In genomic region chr3R:23284256-23284655, dm6 we compare ENCODE assay signal across 1 fruit fly cellular context.
TF ChIP-seq lines count a peak whose summit lies in the region.

No protein-coding gene starts in this region.

TF ChIP-seq in whole organism, embryonic, 481 proteins besides CTCF, POLR2A, EP300 and RAD21 (continued from another document):
- TF ChIP-seq CG2116 (GFP tag; optimal IDR thresholded peaks at IDR 0.05; lab: Kevin White, UChicago) (no peak), CkIIα-i1 (GFP tag; IDR thresholded peaks at IDR 0.05; lab: Robert Waterston, UW) (no peak), B-H1 (GFP tag; IDR thresholded peaks at IDR 0.05; lab: Robert Waterston, UW) (no peak), CG10462 (GFP tag; optimal IDR thresholded peaks at IDR 0.05; lab: Kevin White, UChicago) (no peak), lab (GFP tag; optimal IDR thresholded peaks at IDR 0.05; lab: Kevin White, UChicago) (peak; percentile 68), CG14965 (GFP tag; optimal IDR thresholded peaks at IDR 0.05; lab: Kevin White, UChicago; ENCODE audit: borderline replicate concordance) (no peak), CG11696 (GFP tag; IDR thresholded peaks at IDR 0.05; lab: Robert Waterston, UW) (no peak), cwo (GFP tag; optimal IDR thresholded peaks at IDR 0.05; lab: Kevin White, UChicago) (peak; percentile 35), CG18599 (GFP tag; optimal IDR thresholded peaks at IDR 0.05; lab: Kevin White, UChicago) (peak; percentile 57), CG17802 (tag; optimal IDR thresholded peaks at IDR 0.05; lab: Kevin White, UChicago) (no peak), dmrt11E (tag; optimal IDR thresholded peaks at IDR 0.05; lab: Kevin White, UChicago) (no peak), ERR (GFP tag; optimal IDR thresholded peaks at IDR 0.05; lab: Kevin White, UChicago) (no peak), CG6175 (GFP tag; IDR thresholded peaks at IDR 0.05; lab: Robert Waterston, UW) (no peak), H15 (GFP tag; IDR thresholded peaks at IDR 0.05; lab: Robert Waterston, UW) (no peak), Dll (GFP tag; IDR thresholded peaks at IDR 0.05; lab: Robert Waterston, UW; ENCODE audit: partially characterized antibody) (no peak), p53 (GFP tag; optimal IDR thresholded peaks at IDR 0.05; lab: Kevin White, UChicago) (no peak), CG13296 (GFP tag; optimal IDR thresholded peaks at IDR 0.05; lab: Kevin White, UChicago) (peak; percentile 80), CG6854 (GFP tag; optimal IDR thresholded peaks at IDR 0.05; lab: Kevin White, UChicago) (peak; percentile 36), CG15269 (tag; optimal IDR thresholded peaks at IDR 0.05; lab: Kevin White, UChicago) (no peak), pan (optimal IDR thresholded peaks at IDR 0.05; lab: Kevin White, UChicago) (no peak), pan (GFP tag; optimal IDR thresholded peaks at IDR 0.05 in 1 of 2, IDR thresholded peaks at IDR 0.05 in 1 of 2) (peak in 1 of 2 experiments; percentile 40), abd-A (tag; optimal IDR thresholded peaks at IDR 0.05; lab: Kevin White, UChicago) (no peak), CG10565 (GFP tag; optimal IDR thresholded peaks at IDR 0.05; lab: Kevin White, UChicago) (no peak), Abd-B (GFP tag; optimal IDR thresholded peaks at IDR 0.05; lab: Kevin White, UChicago) (no peak), ase (GFP tag; IDR thresholded peaks at IDR 0.05; lab: Robert Waterston, UW) (no peak), CG17829 (tag; optimal IDR thresholded peaks at IDR 0.05; lab: Kevin White, UChicago) (no peak), bab2 (GFP tag; optimal IDR thresholded peaks at IDR 0.05; lab: Kevin White, UChicago) (no peak), Gsc (GFP tag; IDR thresholded peaks at IDR 0.05; lab: Robert Waterston, UW) (no peak), h (optimal IDR thresholded peaks at IDR 0.05; lab: Kevin White, UChicago) (no peak), HmgZ (tag; optimal IDR thresholded peaks at IDR 0.05; lab: Kevin White, UChicago) (peak; percentile 37), CG4328 (GFP tag; optimal IDR thresholded peaks at IDR 0.05; lab: Kevin White, UChicago) (peak; percentile 10), kah (GFP tag; optimal IDR thresholded peaks at IDR 0.05; lab: Kevin White, UChicago) (peak; percentile 8), CG4360 (GFP tag; IDR thresholded peaks at IDR 0.05; lab: Robert Waterston, UW) (no peak), Mrtf (GFP tag; IDR thresholded peaks at IDR 0.05; lab: Robert Waterston, UW) (no peak), sc (optimal IDR thresholded peaks at IDR 0.05; lab: Kevin White, UChicago) (no peak), sc (GFP tag; optimal IDR thresholded peaks at IDR 0.05; lab: Kevin White, UChicago) (no peak), Sox102F (GFP tag; optimal IDR thresholded peaks at IDR 0.05; lab: Kevin White, UChicago) (no peak), CG31224 (GFP tag; IDR thresholded peaks at IDR 0.05; lab: Robert Waterston, UW) (no peak), unpg (GFP tag; optimal IDR thresholded peaks at IDR 0.05; lab: Kevin White, UChicago) (peak; percentile 41), NfI (GFP tag; optimal IDR thresholded peaks at IDR 0.05; lab: Kevin White, UChicago) (peak; percentile 27), CG12942 (GFP tag; optimal IDR thresholded peaks at IDR 0.05; lab: Kevin White, UChicago) (no peak), CG15514 (GFP tag; optimal IDR thresholded peaks at IDR 0.05; lab: Kevin White, UChicago) (peak; percentile 57), slou (GFP tag; optimal IDR thresholded peaks at IDR 0.05; lab: Kevin White, UChicago) (no peak), CG1792 (GFP tag; optimal IDR thresholded peaks at IDR 0.05; lab: Kevin White, UChicago) (no peak), tna (GFP tag; IDR thresholded peaks at IDR 0.05; lab: Robert Waterston, UW; ENCODE audit: partially characterized antibody) (no peak), Fer1 (GFP tag; optimal IDR thresholded peaks at IDR 0.05; lab: Kevin White, UChicago) (peak; percentile 74), CrebB (tag; optimal IDR thresholded peaks at IDR 0.05; lab: Kevin White, UChicago) (peak; percentile 66), CG11456 (GFP tag; IDR thresholded peaks at IDR 0.05; lab: Robert Waterston, UW) (no peak), C15 (GFP tag; IDR thresholded peaks at IDR 0.05; lab: Robert Waterston, UW) (no peak), BtbVII (GFP tag; optimal IDR thresholded peaks at IDR 0.05; lab: Kevin White, UChicago) (peak; percentile 75), CG10654 (GFP tag; optimal IDR thresholded peaks at IDR 0.05; lab: Kevin White, UChicago) (no peak), CG8478 (optimal IDR thresholded peaks at IDR 0.05; lab: Kevin White, UChicago) (no peak), dmrt99B (tag; optimal IDR thresholded peaks at IDR 0.05; lab: Kevin White, UChicago) (no peak), Taf1 (GFP tag; IDR thresholded peaks at IDR 0.05; lab: Robert Waterston, UW) (no peak), gce (GFP tag; IDR thresholded peaks at IDR 0.05; lab: Robert Waterston, UW) (0 out of 3 replicates have a peak, but pooled peaks have one; percentile 37), CG34376 (GFP tag; optimal IDR thresholded peaks at IDR 0.05; lab: Kevin White, UChicago) (peak; percentile 64), slp2 (GFP tag; optimal IDR thresholded peaks at IDR 0.05; lab: Kevin White, UChicago) (no peak), danr (GFP tag; IDR thresholded peaks at IDR 0.05; lab: Robert Waterston, UW) (no peak), Hr78 (GFP tag; optimal IDR thresholded peaks at IDR 0.05; lab: Kevin White, UChicago) (no peak)
